Worm (Caenorhabditis elegans) whole organism, L3 larva: Measurements from ENCODE around the gene mars-1.

Experiments
- nhr-28 ChIP-seq: fragments of 150-350 bp; optimal IDR thresholded peaks from 2 replicates; lab custom pipeline; 2014; ENCODE audit warnings: missing biosample characterization, missing genetic modification characterization
- nhr-43 ChIP-seq: sonication (generic microtip); optimal IDR thresholded peaks from 2 replicates; lab custom pipeline; 2016; ENCODE audit warnings: mild to moderate bottlenecking, missing genetic modification characterization, missing compliant biosample characterization; ENCODE audit not compliant: poor library complexity, severe bottlenecking
- unc-39 ChIP-seq: sonication (generic microtip); optimal IDR thresholded peaks from 4 replicates; lab custom pipeline; 2017; ENCODE audit warnings: missing biosample characterization, missing genetic modification characterization
- unc-62 ChIP-seq: fragments of 150-350 bp; sonication (generic microtip); optimal IDR thresholded peaks from 4 replicates; lab custom pipeline; 2014; ENCODE audit warnings: missing biosample characterization, missing genetic modification reagents, missing genetic modification characterization

DNA sequence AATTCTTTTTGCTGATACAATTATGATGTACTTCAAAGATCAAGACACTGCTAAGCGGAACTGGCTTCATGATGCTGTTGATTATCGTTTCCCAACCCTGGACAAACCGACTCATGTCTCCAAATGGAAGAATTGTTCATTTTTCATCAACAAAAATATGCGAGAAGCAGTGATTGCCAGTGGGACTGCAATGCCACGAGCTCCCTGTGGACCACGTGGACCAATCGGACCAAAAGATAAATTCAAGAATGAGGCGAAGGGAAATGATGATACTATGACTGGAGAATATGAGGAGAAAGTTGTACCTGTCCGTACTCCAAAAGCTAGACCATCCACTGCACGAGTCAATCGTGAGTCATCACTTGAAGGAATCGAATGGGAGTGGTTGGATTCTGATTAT, 48.8 kb downstream of the mars-1 start:
- TF ChIP-seq unc-62 (GFP tag; lab: Kevin White, UChicago) (no peak), unc-39 (tag; lab: Kevin White, UChicago) (no peak), nhr-43 (tag; lab: Kevin White, UChicago) (no peak), nhr-28 (no peak)
